Worm (Caenorhabditis elegans) whole organism, L3 larva: ENCODE measurements around the gene F36H5.8.

Experiments used
- R02D3.7 ChIP-seq: fragments of 150-350 bp; optimal IDR thresholded peaks from 2 replicates; lab custom pipeline; 2014; ENCODE audit warnings: missing biosample characterization, missing genetic modification characterization
- aly-2 ChIP-seq: fragments of 150-350 bp; optimal IDR thresholded peaks from 2 replicates; lab custom pipeline; 2014; ENCODE audit warnings: missing biosample characterization, missing genetic modification characterization
- ama-1 ChIP-seq: fragments of 150-350 bp; optimal IDR thresholded peaks from 2 replicates; lab custom pipeline; 2018
- ceh-9 ChIP-seq: sonication (generic microtip); optimal IDR thresholded peaks from 2 replicates; lab custom pipeline; 2018; ENCODE audit warnings: missing biosample characterization, missing genetic modification characterization
- daf-12 ChIP-seq: fragments of 150-350 bp; optimal IDR thresholded peaks from 2 replicates; lab custom pipeline; 2014; ENCODE audit warnings: missing biosample characterization, missing genetic modification reagents, missing genetic modification characterization
- egl-27 ChIP-seq: sonication (generic microtip); optimal IDR thresholded peaks from 4 replicates; lab custom pipeline; 2017; ENCODE audit warnings: missing biosample characterization, missing genetic modification reagents, missing genetic modification characterization
- egl-5 ChIP-seq: fragments of 150-350 bp; optimal IDR thresholded peaks from 2 replicates; lab custom pipeline; 2017; ENCODE audit warnings: missing biosample characterization, missing genetic modification reagents, missing genetic modification characterization, inconsistent platforms
- elt-1 ChIP-seq: fragments of 150-350 bp; optimal IDR thresholded peaks from 2 replicates; lab custom pipeline; 2014; ENCODE audit warnings: missing biosample characterization, missing genetic modification characterization
- elt-2 ChIP-seq: sonication (generic microtip); optimal IDR thresholded peaks from 2 replicates; lab custom pipeline; 2016; ENCODE audit warnings: missing genetic modification reagents, mild to moderate bottlenecking, missing genetic modification characterization, missing compliant biosample characterization
- elt-3 ChIP-seq, 3 experiments: fragments of 150-350 bp in 1 of 3; sonication (generic microtip) in 2 of 3; optimal IDR thresholded peaks; 2 replicates in 2 of 3; 4 replicates in 1 of 3; lab custom pipeline; 2014 to 2017; ENCODE audit warnings: missing biosample characterization in 3 of 3, missing genetic modification characterization in 3 of 3
- eor-1 ChIP-seq, 2 experiments: fragments of 150-350 bp; optimal IDR thresholded peaks; 2 replicates each; lab custom pipeline; 2014 to 2018; ENCODE audit warnings: missing biosample characterization in 2 of 2, missing genetic modification characterization in 2 of 2
- fkh-10 ChIP-seq: sonication (generic microtip); optimal IDR thresholded peaks from 2 replicates; lab custom pipeline; 2017; ENCODE audit warnings: missing biosample characterization, missing genetic modification reagents, missing genetic modification characterization
- fkh-2 ChIP-seq: fragments of 150-350 bp; optimal IDR thresholded peaks from 2 replicates; lab custom pipeline; 2014; ENCODE audit warnings: missing biosample characterization, missing genetic modification reagents, missing genetic modification characterization
- fos-1 ChIP-seq: fragments of 150-350 bp; optimal IDR thresholded peaks from 2 replicates; lab custom pipeline; 2014; ENCODE audit warnings: missing biosample characterization, missing genetic modification characterization
- hmg-11 ChIP-seq: sonication (generic microtip); optimal IDR thresholded peaks from 2 replicates; lab custom pipeline; 2016; ENCODE audit warnings: missing genetic modification characterization, missing compliant biosample characterization
- jun-1 ChIP-seq: fragments of 150-350 bp; optimal IDR thresholded peaks from 2 replicates; lab custom pipeline; 2014; ENCODE audit warnings: missing biosample characterization, missing genetic modification reagents, missing genetic modification characterization
- lin-15B ChIP-seq: fragments of 150-350 bp; optimal IDR thresholded peaks from 2 replicates; lab custom pipeline; 2014; ENCODE audit warnings: missing biosample characterization, missing genetic modification characterization
- lsy-12 ChIP-seq: sonication (generic microtip); optimal IDR thresholded peaks from 2 replicates; lab custom pipeline; 2016; ENCODE audit warnings: mild to moderate bottlenecking, missing genetic modification characterization, missing compliant biosample characterization
- nfya-1 ChIP-seq: sonication (generic microtip); optimal IDR thresholded peaks from 2 replicates; lab custom pipeline; 2017; ENCODE audit warnings: missing genetic modification characterization, mild to moderate bottlenecking, missing compliant biosample characterization, antibody characterized with exemption, moderate library complexity; ENCODE audit not compliant: insufficient read depth
- nhr-12 ChIP-seq: fragments of 150-350 bp; optimal IDR thresholded peaks from 2 replicates; lab custom pipeline; 2014; ENCODE audit warnings: missing biosample characterization, missing genetic modification characterization
- nhr-237 ChIP-seq: fragments of 150-350 bp; optimal IDR thresholded peaks from 2 replicates; lab custom pipeline; 2014; ENCODE audit warnings: missing biosample characterization, missing genetic modification characterization
- nhr-25 ChIP-seq: sonication (generic microtip); optimal IDR thresholded peaks from 2 replicates; lab custom pipeline; 2017; ENCODE audit warnings: missing biosample characterization, missing genetic modification characterization
- nhr-28 ChIP-seq: fragments of 150-350 bp; optimal IDR thresholded peaks from 2 replicates; lab custom pipeline; 2014; ENCODE audit warnings: missing biosample characterization, missing genetic modification characterization
- nhr-43 ChIP-seq: sonication (generic microtip); optimal IDR thresholded peaks from 2 replicates; lab custom pipeline; 2016; ENCODE audit warnings: mild to moderate bottlenecking, missing genetic modification characterization, missing compliant biosample characterization; ENCODE audit not compliant: poor library complexity, severe bottlenecking
- nhr-67 ChIP-seq: fragments of 150-350 bp; optimal IDR thresholded peaks from 2 replicates; lab custom pipeline; 2014; ENCODE audit warnings: missing biosample characterization, missing genetic modification characterization
- nhr-76 ChIP-seq: fragments of 150-350 bp; sonication (generic microtip); optimal IDR thresholded peaks from 5 replicates; lab custom pipeline; 2014; ENCODE audit warnings: missing biosample characterization, missing genetic modification characterization
- nhr-77 ChIP-seq: fragments of 150-350 bp; optimal IDR thresholded peaks from 2 replicates; lab custom pipeline; 2014; ENCODE audit warnings: missing biosample characterization, missing genetic modification characterization
- pha-4 ChIP-seq: fragments of 150-350 bp; optimal IDR thresholded peaks from 2 replicates; lab custom pipeline; 2014; ENCODE audit warnings: missing biosample characterization, missing genetic modification reagents, missing genetic modification characterization
- tbx-2 ChIP-seq: sonication (generic microtip); optimal IDR thresholded peaks from 2 replicates; lab custom pipeline; 2016; ENCODE audit warnings: mild to moderate bottlenecking, missing genetic modification characterization, missing compliant biosample characterization
- unc-62 ChIP-seq: fragments of 150-350 bp; sonication (generic microtip); optimal IDR thresholded peaks from 4 replicates; lab custom pipeline; 2014; ENCODE audit warnings: missing biosample characterization, missing genetic modification reagents, missing genetic modification characterization
- zag-1 ChIP-seq: fragments of 150-350 bp; optimal IDR thresholded peaks from 2 replicates; lab custom pipeline; 2014; ENCODE audit warnings: missing biosample characterization, missing genetic modification characterization
- ztf-11 ChIP-seq: fragments of 150-350 bp; optimal IDR thresholded peaks from 2 replicates; lab custom pipeline; 2014; ENCODE audit warnings: missing biosample characterization, missing genetic modification characterization
- ztf-4 ChIP-seq: fragments of 150-350 bp; optimal IDR thresholded peaks from 2 replicates; lab custom pipeline; 2014; ENCODE audit warnings: missing biosample characterization, missing genetic modification characterization

F36H5.8 gene

DNA sequence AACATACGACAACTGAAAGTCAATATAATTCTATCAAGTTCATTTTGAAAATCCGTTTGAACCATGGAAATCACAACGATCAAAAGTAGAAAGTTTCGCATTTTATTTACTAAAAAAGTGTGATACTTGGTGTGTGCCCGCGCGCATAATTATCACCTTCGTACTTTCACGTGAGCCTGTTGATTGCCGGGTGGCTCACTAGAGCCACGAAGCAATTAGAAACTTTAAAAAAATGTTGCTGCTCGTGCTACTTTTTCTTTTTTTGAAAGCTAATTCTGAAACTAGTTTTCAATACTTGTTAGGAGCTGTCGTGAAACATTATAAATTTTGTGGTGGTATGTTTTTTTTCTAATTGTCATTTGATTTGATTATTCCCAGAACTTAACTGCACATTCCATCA lies 11.6 kb downstream of the F36H5.8 start, which contains the start of the genes irld-9 and irld-33:
TSS of gene irld-9 (minus strand) at position 101 of the 400 bp plus-strand sequence.
TSS of gene irld-33 (plus strand) at position 209 of the 400 bp plus-strand sequence.
- TF ChIP-seq R02D3.7 (tag; lab: Kevin White, UChicago) (no peak), nhr-28 (tag; lab: Kevin White, UChicago) (no peak), lsy-12 (tag; lab: Kevin White, UChicago) (no peak), ztf-4 (tag; lab: Kevin White, UChicago) (no peak), nhr-43 (no peak), fos-1 (tag; lab: Kevin White, UChicago) (no peak), hmg-11 (no peak), aly-2 (tag; lab: Kevin White, UChicago) (no peak), tbx-2 (tag; lab: Kevin White, UChicago) (no peak), nhr-77 (tag; lab: Kevin White, UChicago) (no peak), ztf-11 (tag; lab: Kevin White, UChicago) (no peak), eor-1 (tag; optimal IDR thresholded peaks at IDR 0.05; lab: Kevin White, UChicago) (no peak), elt-3 (tag; optimal IDR thresholded peaks at IDR 0.05; lab: Kevin White, UChicago) (no peak), lin-15B (tag; lab: Kevin White, UChicago) (no peak), nfya-1 (tag; lab: Kevin White, UChicago) (no peak)

DNA sequence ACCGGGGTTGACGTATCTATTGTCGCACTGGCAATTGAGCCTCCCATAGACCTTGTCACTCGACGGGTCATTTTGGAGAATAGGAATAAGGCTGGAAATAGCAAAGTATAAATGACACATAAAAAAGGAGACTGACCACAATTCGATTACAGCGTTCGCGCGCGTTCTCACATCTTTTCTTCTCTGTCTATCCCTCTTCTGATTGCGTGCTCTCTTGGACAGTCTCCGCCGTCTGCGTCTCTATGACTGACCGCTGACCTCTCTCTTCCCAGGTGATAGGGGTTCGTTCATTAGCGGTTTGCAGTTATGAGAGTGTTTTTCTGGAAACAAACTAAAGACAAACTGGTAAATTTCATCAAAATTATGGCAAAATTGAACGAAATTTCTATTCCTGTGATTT lies 14.1 kb downstream of the F36H5.8 start, which contains the start of gene ceh-83:
TSS of gene ceh-83 (minus strand) at position 181 of the 400 bp plus-strand sequence.
- TF ChIP-seq nhr-25 (tag; lab: Kevin White, UChicago) (no peak), nhr-43 (no peak)
- TF ChIP-seq, all 47 proteins: peak for 0

DNA sequence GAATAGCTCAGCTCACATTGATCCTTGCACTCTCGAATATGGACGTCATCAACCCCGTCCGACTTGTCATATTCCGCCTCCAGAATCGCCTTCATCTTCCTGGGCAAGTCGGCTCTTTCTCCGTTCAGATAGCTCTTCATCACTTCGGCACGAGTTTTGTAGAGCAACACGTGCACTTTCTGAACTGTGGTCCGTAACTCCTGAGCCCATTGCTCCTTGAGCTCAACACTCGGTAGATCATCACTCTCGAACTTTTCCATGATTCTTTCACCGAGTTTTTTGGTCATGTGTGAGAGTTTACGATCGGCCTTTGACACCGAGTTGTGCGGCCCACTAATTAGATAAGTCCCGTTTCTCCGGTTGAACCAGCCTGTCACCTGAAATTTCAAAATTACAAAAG lies 15.3 kb downstream of the F36H5.8 start:
- TF ChIP-seq nhr-237 (tag; lab: Kevin White, UChicago) (no peak), nhr-25 (tag; lab: Kevin White, UChicago) (no peak), nhr-43 (no peak), ama-1 (lab: Kevin White, UChicago) (no peak), tbx-2 (tag; lab: Kevin White, UChicago) (no peak), nhr-67 (tag; lab: Kevin White, UChicago) (no peak), zag-1 (tag; lab: Kevin White, UChicago) (no peak), unc-62 (GFP tag; lab: Kevin White, UChicago) (no peak), elt-2 (tag; lab: Kevin White, UChicago) (no peak), fkh-10 (GFP tag; lab: Kevin White, UChicago) (no peak), jun-1 (tag; lab: Kevin White, UChicago) (no peak), egl-27 (no peak), hmg-11 (no peak), daf-12 (tag; lab: Kevin White, UChicago) (no peak), ceh-9 (no peak), elt-1 (tag; lab: Kevin White, UChicago) (no peak)

DNA sequence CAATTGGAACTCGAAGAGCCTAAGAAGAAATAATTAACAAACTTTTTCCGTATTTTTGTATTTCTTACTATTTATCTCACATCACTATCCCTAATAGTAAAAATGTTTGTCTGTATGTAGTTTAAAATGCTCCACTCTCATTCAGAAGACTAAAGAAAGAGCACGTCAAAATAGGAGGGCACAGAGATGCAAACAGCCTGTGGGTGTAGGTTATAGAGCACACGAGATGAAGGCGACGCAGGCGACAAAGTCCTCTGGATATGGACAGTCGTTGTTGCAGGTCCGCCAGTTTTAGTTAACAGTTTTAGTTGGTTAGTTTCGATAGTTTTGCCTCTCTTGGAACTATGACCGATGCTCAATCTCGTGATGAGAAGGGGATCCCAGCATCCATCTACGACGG lies 18.6 kb downstream of the F36H5.8 start, which contains the start of gene ceh-82:
TSS of gene ceh-82 (plus strand) at position 301 of the 400 bp plus-strand sequence.
- TF ChIP-seq nhr-12 (tag; lab: Kevin White, UChicago) = no peak
- TF ChIP-seq lin-15B (tag; lab: Kevin White, UChicago) = no peak

DNA sequence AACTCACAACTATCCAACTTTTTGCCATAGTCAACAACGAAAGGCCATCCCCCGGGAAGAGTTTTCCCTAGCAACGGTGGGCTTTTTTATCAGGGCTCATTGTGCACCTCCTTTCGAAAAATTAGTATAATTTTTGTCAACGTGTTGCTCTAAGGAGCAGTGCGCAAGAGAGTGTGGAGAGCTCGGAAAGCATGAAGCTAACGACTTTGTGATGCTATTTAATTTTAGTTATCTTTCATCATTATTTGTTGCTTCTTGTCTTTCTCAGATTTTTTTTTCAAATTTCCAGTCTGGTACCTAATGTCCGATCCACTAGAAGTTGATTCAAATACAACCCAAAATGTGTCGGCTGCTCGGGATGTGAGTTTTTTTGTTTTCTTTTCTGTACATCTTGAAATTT lies 20.4 kb downstream of the F36H5.8 start, which contains the start of gene ceh-81:
TSS of gene ceh-81 (plus strand) at position 301 of the 400 bp plus-strand sequence.
- TF ChIP-seq elt-1 (tag; lab: Kevin White, UChicago) (no peak), egl-5 (no peak), zag-1 (tag; lab: Kevin White, UChicago) (no peak), ama-1 (lab: Kevin White, UChicago) (no peak), nhr-28 (tag; lab: Kevin White, UChicago) (no peak), pha-4 (tag; lab: Kevin White, UChicago) (no peak), fkh-10 (GFP tag; lab: Kevin White, UChicago) (no peak), fkh-2 (tag; lab: Kevin White, UChicago) (no peak), nhr-76 (tag; lab: Kevin White, UChicago) (no peak), ceh-9 (no peak), fos-1 (tag; lab: Kevin White, UChicago) (no peak), aly-2 (tag; lab: Kevin White, UChicago) (no peak)
